Fruit fly (Drosophila melanogaster): ENCODE measurements around the gene CG12766.

DNA sequence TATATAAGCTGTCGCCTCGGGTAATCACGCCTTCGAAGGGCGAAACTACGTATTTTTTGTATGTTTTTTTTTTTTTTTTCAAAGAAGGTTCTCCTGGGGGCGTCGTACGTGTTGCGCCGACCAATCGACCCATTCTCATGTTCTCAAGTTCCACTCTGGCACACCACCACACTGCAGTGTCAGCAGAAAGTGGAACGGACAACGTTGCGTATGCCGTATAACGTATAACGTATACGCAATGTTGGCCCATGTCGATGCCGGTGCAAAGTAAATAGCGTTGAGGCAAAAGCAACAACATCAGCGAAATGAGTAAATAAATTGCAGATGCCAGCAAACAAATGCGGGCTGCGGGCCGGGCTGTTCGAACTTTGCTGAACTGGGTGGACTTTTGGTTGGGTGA, 27.8 kb downstream of the CG12766 start:
- TF ChIP-seq kay (GFP tag; ENCODE audit: borderline replicate concordance), result no peak
- no peak for TF ChIP-seq CG33017 (tag; optimal IDR thresholded peaks at IDR 0.05)
- no peak for TF ChIP-seq CG12768 (GFP tag; optimal IDR thresholded peaks at IDR 0.05)
- no peak for TF ChIP-seq Hr96 (GFP tag; optimal IDR thresholded peaks at IDR 0.05)
- TF ChIP-seq CG14711 (tag; optimal IDR thresholded peaks at IDR 0.05), result no peak
- TF ChIP-seq bab1 (GFP tag; optimal IDR thresholded peaks at IDR 0.05), result no peak
- TF ChIP-seq CG7101 (tag; optimal IDR thresholded peaks at IDR 0.05), result no peak
